Worm (Caenorhabditis elegans) whole organism, L2 larva: ENCODE results near the gene srbc-24.

Experiments used
- egl-27 ChIP-seq: sonication (generic microtip); optimal IDR thresholded peaks from 3 replicates; lab custom pipeline; 2017; ENCODE audit warnings: missing biosample characterization, missing genetic modification reagents, missing genetic modification characterization
- fos-1 ChIP-seq: fragments of 150-350 bp; optimal IDR thresholded peaks from 2 replicates; lab custom pipeline; 2014; ENCODE audit warnings: missing biosample characterization, missing genetic modification characterization
- mab-5 ChIP-seq: fragments of 150-350 bp; optimal IDR thresholded peaks from 2 replicates; lab custom pipeline; 2014; ENCODE audit warnings: missing biosample characterization, missing genetic modification characterization
- mbf-1 ChIP-seq: sonication (generic microtip); optimal IDR thresholded peaks from 2 replicates; lab custom pipeline; 2017; ENCODE audit warnings: missing biosample characterization, missing genetic modification characterization
- mdl-1 ChIP-seq, 2 experiments: fragments of 150-350 bp in 1 of 2; sonication (generic microtip) in 1 of 2; optimal IDR thresholded peaks; 2 replicates each; lab custom pipeline; 2017; ENCODE audit warnings: missing biosample characterization in 2 of 2, missing genetic modification characterization in 2 of 2
- nhr-129 ChIP-seq: fragments of 150-350 bp; optimal IDR thresholded peaks from 2 replicates; lab custom pipeline; 2014; ENCODE audit warnings: missing biosample characterization, missing genetic modification characterization
- sma-9 ChIP-seq, 2 experiments: fragments of 150-350 bp in 1 of 2; sonication (generic microtip) in 1 of 2; optimal IDR thresholded peaks; 2 replicates each; lab custom pipeline; 2014 to 2016; ENCODE audit warnings: missing genetic modification characterization in 2 of 2, mild to moderate bottlenecking in 1 of 2, missing biosample characterization in 1 of 2, missing compliant biosample characterization in 1 of 2, missing genetic modification reagents in 1 of 2, moderate library complexity in 1 of 2

srbc-24 gene

DNA sequence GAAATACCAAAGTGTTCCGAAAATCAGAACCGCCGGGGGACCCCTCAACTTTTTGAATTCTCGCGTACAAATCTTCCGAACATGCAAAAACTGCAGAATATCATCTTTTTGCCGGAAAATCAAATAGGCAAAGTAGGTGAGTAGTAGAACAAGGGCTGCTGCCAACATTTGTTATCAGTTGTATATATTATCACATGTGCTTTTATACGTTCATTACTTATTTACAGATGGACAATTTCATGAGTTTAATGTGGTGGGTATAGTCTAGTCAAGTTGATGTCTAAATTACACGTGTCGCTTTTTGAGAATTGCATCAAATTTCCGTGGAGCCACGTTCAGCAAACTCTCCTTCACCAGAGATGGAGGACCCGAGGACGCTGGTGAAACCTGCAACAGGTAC, 49.7 kb downstream of the srbc-24 start, which contains the start of gene cyp-32B1:
Gene cyp-32B1 (minus strand): TSS at position 176 of the 400 bp plus-strand sequence.
- TF ChIP-seq fos-1 (tag; lab: Kevin White, UChicago) (peak; percentile 5), egl-27 (no peak), mdl-1 (tag; optimal IDR thresholded peaks at IDR 0.05; lab: Kevin White, UChicago) (no peak), sma-9 (GFP tag; optimal IDR thresholded peaks at IDR 0.05; lab: Kevin White, UChicago) (no peak), sma-9 (tag; optimal IDR thresholded peaks at IDR 0.05; lab: Kevin White, UChicago) (no peak), nhr-129 (tag; lab: Kevin White, UChicago) (no peak), mab-5 (tag; lab: Kevin White, UChicago) (no peak), mbf-1 (tag; lab: Kevin White, UChicago) (no peak)
